Worm (Caenorhabditis elegans) whole organism, L3 larva: ENCODE data around the gene F47B8.10.

Experiments used
- ama-1 ChIP-seq: fragments of 150-350 bp; optimal IDR thresholded peaks from 2 replicates; lab custom pipeline; 2018
- nhr-43 ChIP-seq: sonication (generic microtip); optimal IDR thresholded peaks from 2 replicates; lab custom pipeline; 2016; ENCODE audit warnings: mild to moderate bottlenecking, missing genetic modification characterization, missing compliant biosample characterization; ENCODE audit not compliant: poor library complexity, severe bottlenecking
- nhr-77 ChIP-seq: fragments of 150-350 bp; optimal IDR thresholded peaks from 2 replicates; lab custom pipeline; 2014; ENCODE audit warnings: missing biosample characterization, missing genetic modification characterization
- pqm-1 ChIP-seq: fragments of 150-350 bp; optimal IDR thresholded peaks from 2 replicates; lab custom pipeline; 2017; ENCODE audit warnings: missing biosample characterization, missing genetic modification characterization, inconsistent platforms
- sea-2 ChIP-seq: fragments of 150-350 bp; sonication (generic microtip); optimal IDR thresholded peaks from 4 replicates; lab custom pipeline; 2014; ENCODE audit warnings: missing biosample characterization, missing genetic modification reagents, missing genetic modification characterization
- unc-62 ChIP-seq: fragments of 150-350 bp; sonication (generic microtip); optimal IDR thresholded peaks from 4 replicates; lab custom pipeline; 2014; ENCODE audit warnings: missing biosample characterization, missing genetic modification reagents, missing genetic modification characterization
- ztf-4 ChIP-seq: fragments of 150-350 bp; optimal IDR thresholded peaks from 2 replicates; lab custom pipeline; 2014; ENCODE audit warnings: missing biosample characterization, missing genetic modification characterization

DNA sequence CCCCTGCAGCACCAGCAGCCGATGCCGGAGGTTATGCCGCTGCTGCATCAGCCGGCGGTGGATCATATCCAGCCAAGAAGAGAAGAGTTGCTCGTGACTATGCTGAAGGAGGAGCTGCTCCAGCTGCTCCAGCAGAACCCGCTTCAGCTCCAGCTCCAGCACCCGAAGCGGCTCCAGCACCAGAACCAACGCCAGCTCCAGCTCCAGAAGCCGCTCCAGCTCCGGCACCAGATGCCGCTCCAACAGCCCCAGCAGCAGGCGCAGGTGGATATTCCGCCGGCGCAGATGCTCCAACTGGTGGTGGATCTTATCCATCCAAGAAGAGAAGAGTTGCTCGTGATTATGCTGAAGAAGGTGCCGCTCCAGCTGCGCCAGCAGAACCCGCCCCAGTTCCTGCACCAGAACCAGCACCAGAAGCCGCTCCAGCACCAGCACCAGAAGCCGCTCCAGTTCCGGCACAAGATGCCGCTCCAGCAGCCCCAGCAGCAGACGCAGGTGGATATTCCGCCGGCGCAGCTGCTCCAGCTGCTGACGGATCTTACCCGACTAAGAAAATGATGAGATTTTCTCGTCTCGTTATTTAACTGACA is 20.9 kb upstream of the F47B8.10 start:
- no peak for TF ChIP-seq nhr-77 (tag; lab: Kevin White, UChicago)
- TF ChIP-seq pqm-1: no peak
- no peak for TF ChIP-seq sea-2 (GFP tag; lab: Kevin White, UChicago)
- TF ChIP-seq nhr-43: no peak
- no peak for TF ChIP-seq ztf-4 (tag; lab: Kevin White, UChicago)
- TF ChIP-seq ama-1 (lab: Kevin White, UChicago): no peak
- TF ChIP-seq unc-62 (GFP tag; lab: Kevin White, UChicago): no peak
